Worm (Caenorhabditis elegans) whole organism, early embryonic: Measurements from ENCODE around the gene Y54G11A.2.

ENCODE experiments used
- ama-1 ChIP-seq: fragments of 150-350 bp; optimal IDR thresholded peaks from 2 replicates; lab custom pipeline; 2014
- ceh-13 ChIP-seq: fragments of 200-800 bp; sonication (Bioruptor generic); optimal IDR thresholded peaks from 2 replicates; lab custom pipeline; 2018; ENCODE audit warnings: mild to moderate bottlenecking, missing genetic modification characterization, missing compliant biosample characterization
- ceh-36 ChIP-seq: sonication (generic microtip); optimal IDR thresholded peaks from 2 replicates; lab custom pipeline; 2016; ENCODE audit warnings: missing genetic modification characterization, inconsistent platforms, missing compliant biosample characterization
- ets-7 ChIP-seq: sonication (generic microtip); optimal IDR thresholded peaks from 2 replicates; lab custom pipeline; 2016; ENCODE audit warnings: missing genotype, missing genetic modification characterization, missing compliant biosample characterization
- flt-1 ChIP-seq: fragments of 200-800 bp; sonication (Bioruptor generic); IDR thresholded peaks from 2 replicates; pipeline ENCODE4 v1.3.6; 2022; ENCODE audit warnings: missing genetic modification characterization, missing compliant biosample characterization
- hmbx-1 ChIP-seq: sonication (generic microtip); optimal IDR thresholded peaks from 2 replicates; lab custom pipeline; 2016; ENCODE audit warnings: mild to moderate bottlenecking, missing genetic modification characterization, missing compliant biosample characterization
- hnd-1 ChIP-seq: sonication (generic microtip); optimal IDR thresholded peaks from 2 replicates; lab custom pipeline; 2016; ENCODE audit warnings: missing genetic modification characterization, missing compliant biosample characterization
- tbx-11 ChIP-seq: fragments of 200-800 bp; sonication (Bioruptor generic); IDR thresholded peaks from 2 replicates; pipeline ENCODE4 v1.3.6; 2022; ENCODE audit warnings: missing genetic modification characterization, missing compliant biosample characterization
- tbx-37 ChIP-seq: fragments of 200-800 bp; sonication (Bioruptor generic); conservative IDR thresholded peaks from 2 replicates; pipeline ENCODE4 v1.3.6; 2022; ENCODE audit warnings: missing genetic modification reagents, missing genetic modification characterization, missing compliant biosample characterization
- tra-4 ChIP-seq: sonication (generic microtip); optimal IDR thresholded peaks from 2 replicates; lab custom pipeline; 2017; ENCODE audit warnings: missing genetic modification characterization, missing compliant biosample characterization

DNA sequence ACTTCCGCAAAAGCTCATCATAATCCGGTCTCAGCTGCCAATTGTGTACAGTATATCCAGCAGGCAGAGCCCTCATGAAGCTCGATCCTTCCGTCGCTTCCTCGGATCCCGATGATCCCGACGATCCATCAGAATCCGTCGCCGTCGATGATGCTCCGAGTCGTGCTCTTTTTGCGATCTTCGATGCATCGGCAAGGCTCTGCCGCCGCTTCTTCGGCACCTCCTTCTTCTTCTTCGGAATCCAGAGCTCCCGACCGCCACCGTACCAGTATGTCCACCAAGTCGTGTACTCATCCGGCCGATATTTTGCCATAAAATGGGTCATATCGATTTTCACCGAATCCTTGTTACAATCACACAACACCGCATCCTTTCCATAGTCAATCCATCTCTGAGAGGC is 12.2 kb upstream of the Y54G11A.2 start:
- no peak for TF ChIP-seq flt-1 (GFP tag; lab: Robert Waterston, UW)
- no peak for TF ChIP-seq tbx-37 (GFP tag; lab: Robert Waterston, UW)
- TF ChIP-seq hmbx-1 (tag; lab: Kevin White, UChicago): no peak
- no peak for TF ChIP-seq ama-1
- no peak for TF ChIP-seq ceh-36
- no peak for TF ChIP-seq tra-4 (tag; lab: Kevin White, UChicago)
- no peak for TF ChIP-seq ceh-13 (GFP tag; lab: Kevin White, UChicago)
- no peak for TF ChIP-seq tbx-11 (GFP tag; lab: Robert Waterston, UW)
- no peak for TF ChIP-seq ets-7 (tag; lab: Kevin White, UChicago)
- no peak for TF ChIP-seq hnd-1 (tag; lab: Kevin White, UChicago)
